Worm (Caenorhabditis elegans) whole organism, young adult: Measurements from ENCODE around the gene ZK892.6.

Experiments used
- ama-1 ChIP-seq, 3 experiments: fragments of 150-350 bp in 1 of 3; sonication (generic microtip) in 2 of 3; optimal IDR thresholded peaks; 2 replicates each; lab custom pipeline; 2014 to 2018; ENCODE audit warnings: missing biosample characterization in 2 of 3, missing genetic modification characterization in 2 of 3, missing genetic modification reagents in 2 of 3
- attf-5 ChIP-seq: fragments of 200-800 bp; sonication (Bioruptor generic); optimal IDR thresholded peaks from 2 replicates; lab custom pipeline; 2018; ENCODE audit warnings: mild to moderate bottlenecking, missing genetic modification characterization, missing compliant biosample characterization
- hmg-1.2 ChIP-seq: fragments of 200-800 bp; sonication (Bioruptor generic); IDR thresholded peaks from 2 replicates; pipeline ENCODE4 v1.3.6; 2022; ENCODE audit warnings: missing genetic modification reagents, missing genetic modification characterization, missing compliant biosample characterization

- TF ChIP-seq hmg-1.2 (GFP tag; lab: Robert Waterston, UW) (no peak), ama-1 (optimal IDR thresholded peaks at IDR 0.05; lab: Kevin White, UChicago) (no peak), ama-1 (GFP tag; optimal IDR thresholded peaks at IDR 0.05; lab: Kevin White, UChicago) (no peak), attf-5 (GFP tag; lab: Kevin White, UChicago) (no peak)
Observed at ce11 chrII:9982437-9982836, 2.5 kb upstream of the ZK892.6 start.
